Fruit fly (Drosophila melanogaster): ENCODE measurements around the gene CG9154.

CG9154 gene

dm6 chr2L:6065823-6066222, 4.7 kb downstream of the CG9154 start, which contains the start of the genes Fbw5 and CG9147 (continued):
- peak; percentile 100 for TF ChIP-seq CG10209 (GFP tag; optimal IDR thresholded peaks at IDR 0.05)
- peak in 1 of 3 experiments; percentile 100 for TF ChIP-seq lola (GFP tag; optimal IDR thresholded peaks at IDR 0.05)
- peak; percentile 99 for TF ChIP-seq CG18599 (GFP tag; optimal IDR thresholded peaks at IDR 0.05)
- TF ChIP-seq Antp (GFP tag; optimal IDR thresholded peaks at IDR 0.05) = peak; percentile 99
- TF ChIP-seq toy (GFP tag; IDR thresholded peaks at IDR 0.05) = peak; percentile 97
- TF ChIP-seq CG10565 (GFP tag; optimal IDR thresholded peaks at IDR 0.05) = peak; percentile 99
- peak; percentile 97 for TF ChIP-seq nerfin-1 (tag; optimal IDR thresholded peaks at IDR 0.05)
- TF ChIP-seq chm (GFP tag; IDR thresholded peaks at IDR 0.05) = peak; percentile 100
- peak; percentile 96 for TF ChIP-seq CG9215 (GFP tag; IDR thresholded peaks at IDR 0.05)
- peak; percentile 99 for TF ChIP-seq CG15601 (tag; optimal IDR thresholded peaks at IDR 0.05)
- TF ChIP-seq CG3163 (GFP tag; optimal IDR thresholded peaks at IDR 0.05) = peak; percentile 95
- peak; percentile 99 for TF ChIP-seq CG8944 (GFP tag; optimal IDR thresholded peaks at IDR 0.05)
- TF ChIP-seq CG9817 (tag; optimal IDR thresholded peaks at IDR 0.05) = peak; percentile 99
- peak; percentile 100 for TF ChIP-seq CG12219 (GFP tag; optimal IDR thresholded peaks at IDR 0.05)
- TF ChIP-seq CG17186 (GFP tag; optimal IDR thresholded peaks at IDR 0.05) = peak; percentile 93
- 0 out of 2 replicates have a peak, but pooled peaks have one; percentile 51 for TF ChIP-seq hbn (GFP tag; IDR thresholded peaks at IDR 0.05; ENCODE audit: partially characterized antibody)
- TF ChIP-seq CG7786 (GFP tag; optimal IDR thresholded peaks at IDR 0.05) = peak; percentile 99
- peak; percentile 100 for TF ChIP-seq Ptx1 (GFP tag; IDR thresholded peaks at IDR 0.05)
- peak; percentile 98 for TF ChIP-seq CG4404 (GFP tag; IDR thresholded peaks at IDR 0.05)
- peak; percentile 70 for TF ChIP-seq kni (GFP tag; optimal IDR thresholded peaks at IDR 0.05)
- peak; percentile 67 for TF ChIP-seq CG14860 (GFP tag; IDR thresholded peaks at IDR 0.05; ENCODE audit: partially characterized antibody)
- peak; percentile 99 for TF ChIP-seq CG33213 (GFP tag; optimal IDR thresholded peaks at IDR 0.05)
- TF ChIP-seq Med (GFP tag) = peak; percentile 100
- TF ChIP-seq prd (optimal IDR thresholded peaks at IDR 0.05) = no peak
- TF ChIP-seq prd (GFP tag; IDR thresholded peaks at IDR 0.05) = peak; percentile 100
- TF ChIP-seq CG2875 (GFP tag; optimal IDR thresholded peaks at IDR 0.05) = peak; percentile 100
- TF ChIP-seq danr (GFP tag; IDR thresholded peaks at IDR 0.05) = peak; percentile 99
- peak; percentile 99 for TF ChIP-seq Optix (GFP tag; IDR thresholded peaks at IDR 0.05)
- TF ChIP-seq twi (tag; optimal IDR thresholded peaks at IDR 0.05) = peak; percentile 98
- peak; percentile 99 to 100 for TF ChIP-seq Pdp1 (GFP tag; optimal IDR thresholded peaks at IDR 0.05)
- peak; percentile 57; the same call in 2 of the 3 replicates for TF ChIP-seq Opbp (GFP tag; IDR thresholded peaks at IDR 0.05; ENCODE audit: partially characterized antibody)
- peak; percentile 81 for TF ChIP-seq bigmax (GFP tag; optimal IDR thresholded peaks at IDR 0.05)
- TF ChIP-seq sisA (GFP tag; IDR thresholded peaks at IDR 0.05) = peak; percentile 100
- TF ChIP-seq ftz-f1 (GFP tag; optimal IDR thresholded peaks at IDR 0.05) = peak; percentile 96
- peak; percentile 89 for TF ChIP-seq crol (GFP tag; IDR thresholded peaks at IDR 0.05)
- peak; percentile 99 for TF ChIP-seq NK7.1 (GFP tag; optimal IDR thresholded peaks at IDR 0.05)
- peak; percentile 99 for TF ChIP-seq Dip3 (GFP tag; optimal IDR thresholded peaks at IDR 0.05)
- peak; percentile 100 for TF ChIP-seq CG11456 (GFP tag; IDR thresholded peaks at IDR 0.05)
- TF ChIP-seq CG9932 (GFP tag; IDR thresholded peaks at IDR 0.05) = peak; percentile 99
- no peak for TF ChIP-seq nau (GFP tag; optimal IDR thresholded peaks at IDR 0.05)
- peak; percentile 89 for TF ChIP-seq Jarid2 (GFP tag; optimal IDR thresholded peaks at IDR 0.05)
- peak; percentile 99 for TF ChIP-seq ems (GFP tag; optimal IDR thresholded peaks at IDR 0.05)
- peak; percentile 98 for TF ChIP-seq ac (GFP tag; optimal IDR thresholded peaks at IDR 0.05)
- TF ChIP-seq so (GFP tag; IDR thresholded peaks at IDR 0.05) = peak; percentile 100
- TF ChIP-seq stwl (tag; optimal IDR thresholded peaks at IDR 0.05) = peak; percentile 88
- TF ChIP-seq CG14710 (tag; optimal IDR thresholded peaks at IDR 0.05) = peak; percentile 98
- peak; percentile 100 for TF ChIP-seq CG4854 (GFP tag; optimal IDR thresholded peaks at IDR 0.05)
- TF ChIP-seq nom (GFP tag; optimal IDR thresholded peaks at IDR 0.05) = peak; percentile 97
- TF ChIP-seq HmgD (GFP tag; optimal IDR thresholded peaks at IDR 0.05) = peak; percentile 99
- TF ChIP-seq CG4282 (GFP tag; optimal IDR thresholded peaks at IDR 0.05) = peak; percentile 98
